Worm (Caenorhabditis elegans): ENCODE results near the gene srh-69.

srh-69 gene

ce11 chrII:12494067-12494477 is 20.4 kb downstream of the srh-69 start:
- TF ChIP-seq snpc-4 (tag; optimal IDR thresholded peaks at IDR 0.05) (no peak), dmd-4 (tag; optimal IDR thresholded peaks at IDR 0.05) (no peak), ztf-11 (tag; optimal IDR thresholded peaks at IDR 0.05) (no peak), mdl-1 (tag; optimal IDR thresholded peaks at IDR 0.05) (no peak), Y55F3AM.14 (GFP tag; optimal IDR thresholded peaks at IDR 0.05) (no peak), crh-2 (tag; optimal IDR thresholded peaks at IDR 0.05) (no peak), egl-27 (tag; optimal IDR thresholded peaks at IDR 0.05) (no peak), gmeb-1 (tag; optimal IDR thresholded peaks at IDR 0.05) (no peak), nhr-237 (tag; optimal IDR thresholded peaks at IDR 0.05) (no peak), nhr-11 (tag; optimal IDR thresholded peaks at IDR 0.05) (no peak), nhr-21 (tag; optimal IDR thresholded peaks at IDR 0.05) (no peak), unc-39 (tag; optimal IDR thresholded peaks at IDR 0.05) (no peak), nhr-77 (tag; optimal IDR thresholded peaks at IDR 0.05) (no peak), blmp-1 (tag; optimal IDR thresholded peaks at IDR 0.05; ENCODE audit: insufficient read depth) (no peak), nhr-6 (tag; optimal IDR thresholded peaks at IDR 0.05) (no peak), skn-1 (tag; optimal IDR thresholded peaks at IDR 0.05) (no peak), ZK546.5 (tag; optimal IDR thresholded peaks at IDR 0.05) (no peak), elt-1 (tag; optimal IDR thresholded peaks at IDR 0.05) (no peak)

ce11 chrII:12491936-12492335 is 22.6 kb downstream of the srh-69 start, which contains the start of gene srz-6:
TSS of gene srz-6 (plus strand) at chrII:12492236.
- TF ChIP-seq R02D3.7 (tag; optimal IDR thresholded peaks at IDR 0.05) = no peak
- TF ChIP-seq C34F6.9 (tag; optimal IDR thresholded peaks at IDR 0.05) = no peak
- no peak for TF ChIP-seq nhr-21 (tag; optimal IDR thresholded peaks at IDR 0.05)
- no peak for TF ChIP-seq lin-13 (GFP tag; optimal IDR thresholded peaks at IDR 0.05)
- no peak for TF ChIP-seq unc-39 (tag; optimal IDR thresholded peaks at IDR 0.05)
- TF ChIP-seq nhr-12 (tag; optimal IDR thresholded peaks at IDR 0.05) = no peak
- TF ChIP-seq ceh-82 (tag; optimal IDR thresholded peaks at IDR 0.05) = no peak

- TF ChIP-seq nhr-77 (tag; optimal IDR thresholded peaks at IDR 0.05) (no peak), alr-1 (tag; optimal IDR thresholded peaks at IDR 0.05) (no peak), nhr-129 (tag; optimal IDR thresholded peaks at IDR 0.05) (no peak), ztf-11 (tag; optimal IDR thresholded peaks at IDR 0.05) (no peak)
Measured at ce11 chrII:12489903-12490302, 24.6 kb downstream of the srh-69 start, which contains the start of gene T21B4.15. TSS of gene T21B4.15 (plus strand) at chrII:12490203.

- TF ChIP-seq peb-1 (tag; optimal IDR thresholded peaks at IDR 0.05) (no peak), egl-27 (tag; optimal IDR thresholded peaks at IDR 0.05) (no peak), aly-2 (tag; optimal IDR thresholded peaks at IDR 0.05) (no peak), zag-1 (tag; optimal IDR thresholded peaks at IDR 0.05) (no peak), ztf-1 (GFP tag; conservative IDR thresholded peaks at IDR 0.05) (no peak), unc-62 (GFP tag; optimal IDR thresholded peaks at IDR 0.05) (no peak), lin-13 (GFP tag; optimal IDR thresholded peaks at IDR 0.05) (no peak), nhr-23 (tag; optimal IDR thresholded peaks at IDR 0.05) (no peak), alr-1 (tag; optimal IDR thresholded peaks at IDR 0.05) (no peak), R02D3.7 (tag; optimal IDR thresholded peaks at IDR 0.05) (no peak), fos-1 (tag; optimal IDR thresholded peaks at IDR 0.05) (no peak), nhr-237 (tag; optimal IDR thresholded peaks at IDR 0.05) (no peak), lin-39 (tag; optimal IDR thresholded peaks at IDR 0.05) (no peak), skn-1 (tag; optimal IDR thresholded peaks at IDR 0.05) (no peak), ama-1 (optimal IDR thresholded peaks at IDR 0.05) (no peak)
Measured at ce11 chrII:12488810-12489209, 25.7 kb downstream of the srh-69 start.

ce11 chrII:12485060-12485459 is 29.5 kb downstream of the srh-69 start, which contains the start of gene F15A4.10:
TSS of gene F15A4.10 (minus strand) at chrII:12485160.
- no peak for TF ChIP-seq mdl-1 (tag; optimal IDR thresholded peaks at IDR 0.05)
- no peak for TF ChIP-seq elt-1 (tag; optimal IDR thresholded peaks at IDR 0.05)
- TF ChIP-seq nhr-21 (tag; optimal IDR thresholded peaks at IDR 0.05) = no peak
- no peak for TF ChIP-seq elt-3 (tag; optimal IDR thresholded peaks at IDR 0.05)
- no peak for TF ChIP-seq snpc-4 (tag; optimal IDR thresholded peaks at IDR 0.05)
- TF ChIP-seq mbf-1 (tag; optimal IDR thresholded peaks at IDR 0.05) = no peak
